Worm (Caenorhabditis elegans) whole organism, young adult: ENCODE measurements around the gene srx-85.

Experiments used
- B0261.1 ChIP-seq: sonication (generic microtip); optimal IDR thresholded peaks from 2 replicates; lab custom pipeline; 2016; ENCODE audit warnings: mild to moderate bottlenecking, missing genetic modification characterization, moderate library complexity, missing compliant biosample characterization
- B0336.3 ChIP-seq: fragments of 200-800 bp; sonication (Bioruptor generic); IDR thresholded peaks from 2 replicates; pipeline ENCODE4 v1.3.6; 2022; ENCODE audit warnings: missing genetic modification characterization, missing compliant biosample characterization
- C06A6.2 ChIP-seq: fragments of 200-800 bp; sonication (Bioruptor generic); conservative IDR thresholded peaks from 2 replicates; pipeline ENCODE4 v1.3.6; 2022; ENCODE audit warnings: missing genetic modification characterization, missing compliant biosample characterization
- D2030.7 ChIP-seq: fragments of 200-800 bp; sonication (Bioruptor generic); IDR thresholded peaks from 2 replicates; pipeline ENCODE4 v1.3.6; 2022; ENCODE audit warnings: missing genetic modification reagents, missing genetic modification characterization, missing compliant biosample characterization
- F22D6.2 ChIP-seq: sonication (generic microtip); optimal IDR thresholded peaks from 2 replicates; lab custom pipeline; 2016; ENCODE audit warnings: mild to moderate bottlenecking, missing genetic modification characterization, missing compliant biosample characterization
- F23B12.7 ChIP-seq: sonication (generic microtip); optimal IDR thresholded peaks from 2 replicates; lab custom pipeline; 2017; ENCODE audit warnings: missing genetic modification characterization, mild to moderate bottlenecking, missing compliant biosample characterization, antibody characterized with exemption, moderate library complexity; ENCODE audit not compliant: insufficient read depth
- F33H1.4 ChIP-seq: fragments of 200-800 bp; sonication (Bioruptor generic); IDR thresholded peaks from 2 replicates; pipeline ENCODE4 v1.3.6; 2022; ENCODE audit warnings: missing genetic modification reagents, missing genetic modification characterization, missing compliant biosample characterization
- F49E8.2 ChIP-seq: sonication (generic microtip); optimal IDR thresholded peaks from 3 replicates; lab custom pipeline; 2017; ENCODE audit warnings: missing genetic modification characterization, mild to moderate bottlenecking, missing compliant biosample characterization, antibody characterized with exemption, moderate library complexity; ENCODE audit not compliant: insufficient read depth
- F55B11.4 ChIP-seq: sonication (generic microtip); optimal IDR thresholded peaks from 2 replicates; lab custom pipeline; 2016; ENCODE audit warnings: missing compliant biosample characterization, missing genetic modification characterization, borderline replicate concordance; ENCODE audit not compliant: insufficient read depth
- F57C9.4 ChIP-seq: sonication (generic microtip); optimal IDR thresholded peaks from 2 replicates; lab custom pipeline; 2017; ENCODE audit warnings: mild to moderate bottlenecking, missing genetic modification characterization, missing compliant biosample characterization
- K11D2.4 ChIP-seq: fragments of 200-800 bp; sonication (Bioruptor generic); IDR thresholded peaks from 2 replicates; pipeline ENCODE4 v1.3.6; 2022; ENCODE audit warnings: missing genetic modification reagents, missing genetic modification characterization, missing compliant biosample characterization
- T07F8.4 ChIP-seq: sonication (generic microtip); optimal IDR thresholded peaks from 2 replicates; lab custom pipeline; 2016; ENCODE audit warnings: mild to moderate bottlenecking, missing genetic modification characterization, moderate library complexity, missing compliant biosample characterization
- T26A5.8 ChIP-seq: sonication (generic microtip); optimal IDR thresholded peaks from 2 replicates; lab custom pipeline; 2016; ENCODE audit warnings: missing genetic modification characterization, missing compliant biosample characterization
- ZK185.1 ChIP-seq: sonication (generic microtip); optimal IDR thresholded peaks from 2 replicates; lab custom pipeline; 2016; ENCODE audit warnings: mild to moderate bottlenecking, missing genetic modification characterization, missing compliant biosample characterization; ENCODE audit not compliant: poor library complexity, severe bottlenecking
- ama-1 ChIP-seq, 3 experiments: fragments of 150-350 bp in 1 of 3; sonication (generic microtip) in 2 of 3; optimal IDR thresholded peaks; 2 replicates each; lab custom pipeline; 2014 to 2018; ENCODE audit warnings: missing biosample characterization in 2 of 3, missing genetic modification characterization in 2 of 3, missing genetic modification reagents in 2 of 3
- attf-3 ChIP-seq: fragments of 200-800 bp; sonication (Bioruptor generic); conservative IDR thresholded peaks from 2 replicates; pipeline ENCODE4 v1.3.6; 2022; ENCODE audit warnings: missing genetic modification reagents, missing genetic modification characterization, missing compliant biosample characterization
- attf-6 ChIP-seq: fragments of 200-800 bp; sonication (Bioruptor generic); IDR thresholded peaks from 2 replicates; pipeline ENCODE4 v1.3.6; 2022; ENCODE audit warnings: missing genetic modification reagents, missing genetic modification characterization, missing compliant biosample characterization
- cebp-1 ChIP-seq, 2 experiments: fragments of 200-800 bp in 1 of 2; sonication (Bioruptor generic) in 1 of 2; sonication (generic microtip) in 1 of 2; IDR thresholded peaks in 1 of 2; optimal IDR thresholded peaks in 1 of 2; 2 replicates each; pipeline versions ENCODE4 v1.3.6 to Lab custom; 2017 to 2022; ENCODE audit warnings: missing compliant biosample characterization in 2 of 2, missing genetic modification characterization in 2 of 2, mild to moderate bottlenecking in 1 of 2, missing genetic modification reagents in 1 of 2, moderate library complexity in 1 of 2
- ceh-27 ChIP-seq: fragments of 200-800 bp; sonication (Bioruptor generic); optimal IDR thresholded peaks from 2 replicates; lab custom pipeline; 2018; ENCODE audit warnings: mild to moderate bottlenecking, missing genetic modification characterization, moderate library complexity, missing compliant biosample characterization
- ceh-40 ChIP-seq: fragments of 200-800 bp; sonication (Bioruptor generic); IDR thresholded peaks from 2 replicates; pipeline ENCODE4 v1.3.6; 2022; ENCODE audit warnings: missing genetic modification characterization, missing compliant biosample characterization
- ceh-79 ChIP-seq: sonication (generic microtip); optimal IDR thresholded peaks from 2 replicates; lab custom pipeline; 2017; ENCODE audit warnings: mild to moderate bottlenecking, missing genetic modification characterization, missing compliant biosample characterization
- ets-4 ChIP-seq: fragments of 200-800 bp; sonication (Bioruptor generic); optimal IDR thresholded peaks from 2 replicates; lab custom pipeline; 2018; ENCODE audit warnings: mild to moderate bottlenecking, missing genetic modification characterization, missing compliant biosample characterization
- lin-35 ChIP-seq, 3 experiments: fragments of 150-350 bp in 2 of 3; sonication (generic microtip) in 1 of 3; optimal IDR thresholded peaks; 2 replicates each; lab custom pipeline; 2014 to 2018; ENCODE audit warnings: missing biosample characterization in 3 of 3, missing genetic modification characterization in 3 of 3, missing genetic modification reagents in 3 of 3
- lin-54 ChIP-seq: fragments of 200-800 bp; sonication (Bioruptor generic); optimal IDR thresholded peaks from 2 replicates; lab custom pipeline; 2018; ENCODE audit warnings: mild to moderate bottlenecking, missing genetic modification characterization, missing compliant biosample characterization
- lsl-1 ChIP-seq: fragments of 200-800 bp; sonication (Bioruptor generic); optimal IDR thresholded peaks from 2 replicates; lab custom pipeline; 2018; ENCODE audit warnings: mild to moderate bottlenecking, missing genetic modification characterization, moderate library complexity, missing compliant biosample characterization
- madf-6 ChIP-seq: fragments of 200-800 bp; sonication (Bioruptor generic); IDR thresholded peaks from 2 replicates; pipeline ENCODE4 v1.3.6; 2022; ENCODE audit warnings: missing genetic modification reagents, missing genetic modification characterization, missing compliant biosample characterization
- madf-8 ChIP-seq: fragments of 200-800 bp; sonication (Bioruptor generic); conservative IDR thresholded peaks from 2 replicates; pipeline ENCODE4 v1.3.6; 2022; ENCODE audit warnings: missing genetic modification reagents, missing genetic modification characterization, missing compliant biosample characterization
- mcd-1 ChIP-seq: fragments of 200-800 bp; sonication (Bioruptor generic); IDR thresholded peaks from 2 replicates; pipeline ENCODE4 v1.3.6; 2022; ENCODE audit warnings: missing genetic modification reagents, missing genetic modification characterization, missing compliant biosample characterization
- mel-28 ChIP-seq: sonication (generic microtip); optimal IDR thresholded peaks from 2 replicates; lab custom pipeline; 2016; ENCODE audit warnings: borderline replicate concordance, mild to moderate bottlenecking, missing genetic modification characterization, missing compliant biosample characterization
- nfya-1 ChIP-seq: sonication (generic microtip); optimal IDR thresholded peaks from 2 replicates; lab custom pipeline; 2017; ENCODE audit warnings: antibody characterized with exemption, missing compliant biosample characterization, missing genetic modification characterization, borderline replicate concordance; ENCODE audit not compliant: insufficient read depth
- nfyb-1 ChIP-seq: fragments of 200-800 bp; sonication (Bioruptor generic); IDR thresholded peaks from 2 replicates; pipeline ENCODE4 v1.3.6; 2022; ENCODE audit warnings: missing genetic modification reagents, missing genetic modification characterization, missing compliant biosample characterization
- nhr-120 ChIP-seq: fragments of 200-800 bp; sonication (Bioruptor generic); IDR thresholded peaks from 2 replicates; pipeline ENCODE4 v1.3.6; 2022; ENCODE audit warnings: missing genetic modification characterization, missing compliant biosample characterization
- nhr-80 ChIP-seq: sonication (generic microtip); optimal IDR thresholded peaks from 2 replicates; lab custom pipeline; 2016; ENCODE audit warnings: missing genetic modification characterization, missing compliant biosample characterization
- nhr-90 ChIP-seq: sonication (generic microtip); optimal IDR thresholded peaks from 2 replicates; lab custom pipeline; 2016; ENCODE audit warnings: missing genotype, mild to moderate bottlenecking, missing genetic modification characterization, missing compliant biosample characterization
- rcor-1 ChIP-seq: fragments of 200-800 bp; sonication (Bioruptor generic); IDR thresholded peaks from 2 replicates; pipeline ENCODE4 v1.3.6; 2022; ENCODE audit warnings: missing genetic modification reagents, missing genetic modification characterization, missing compliant biosample characterization
- sdz-38 ChIP-seq: sonication (generic microtip); optimal IDR thresholded peaks from 2 replicates; lab custom pipeline; 2016; ENCODE audit warnings: missing genotype, missing genetic modification characterization, missing compliant biosample characterization
- sea-2 ChIP-seq: fragments of 200-800 bp; sonication (Bioruptor generic); IDR thresholded peaks from 2 replicates; pipeline ENCODE4 v1.3.6; 2022; ENCODE audit warnings: missing genetic modification characterization, missing compliant biosample characterization
- snpc-1.1 ChIP-seq: sonication (generic microtip); optimal IDR thresholded peaks from 2 replicates; lab custom pipeline; 2017; ENCODE audit warnings: missing genetic modification characterization, mild to moderate bottlenecking, missing compliant biosample characterization, antibody characterized with exemption, moderate library complexity, missing genotype, missing genetic modification reagents; ENCODE audit not compliant: insufficient read depth
- snpc-1.3 ChIP-seq: sonication (generic microtip); optimal IDR thresholded peaks from 2 replicates; lab custom pipeline; 2017; ENCODE audit warnings: missing genetic modification characterization, mild to moderate bottlenecking, missing compliant biosample characterization, antibody characterized with exemption, moderate library complexity, missing genotype, missing genetic modification reagents; ENCODE audit not compliant: insufficient read depth
- sptf-2 ChIP-seq: fragments of 200-800 bp; sonication (Bioruptor generic); optimal IDR thresholded peaks from 2 replicates; lab custom pipeline; 2018; ENCODE audit warnings: mild to moderate bottlenecking, missing genetic modification characterization, missing compliant biosample characterization
- unc-130 ChIP-seq: sonication (generic microtip); optimal IDR thresholded peaks from 2 replicates; lab custom pipeline; 2016; ENCODE audit warnings: missing genetic modification reagents, missing genetic modification characterization, missing compliant biosample characterization
- xnd-1 ChIP-seq: sonication (generic microtip); optimal IDR thresholded peaks from 2 replicates; lab custom pipeline; 2016; ENCODE audit warnings: missing genotype, missing genetic modification reagents, missing genetic modification characterization, missing compliant biosample characterization
- ztf-22 ChIP-seq: fragments of 200-800 bp; sonication (Bioruptor generic); optimal IDR thresholded peaks from 2 replicates; lab custom pipeline; 2018; ENCODE audit warnings: mild to moderate bottlenecking, missing genetic modification characterization, moderate library complexity, missing compliant biosample characterization
- ztf-28 ChIP-seq: fragments of 200-800 bp; sonication (Bioruptor generic); IDR thresholded peaks from 2 replicates; pipeline ENCODE4 v1.3.6; 2022; ENCODE audit warnings: missing genetic modification reagents, missing genetic modification characterization, missing compliant biosample characterization

The srx-85 gene

DNA sequence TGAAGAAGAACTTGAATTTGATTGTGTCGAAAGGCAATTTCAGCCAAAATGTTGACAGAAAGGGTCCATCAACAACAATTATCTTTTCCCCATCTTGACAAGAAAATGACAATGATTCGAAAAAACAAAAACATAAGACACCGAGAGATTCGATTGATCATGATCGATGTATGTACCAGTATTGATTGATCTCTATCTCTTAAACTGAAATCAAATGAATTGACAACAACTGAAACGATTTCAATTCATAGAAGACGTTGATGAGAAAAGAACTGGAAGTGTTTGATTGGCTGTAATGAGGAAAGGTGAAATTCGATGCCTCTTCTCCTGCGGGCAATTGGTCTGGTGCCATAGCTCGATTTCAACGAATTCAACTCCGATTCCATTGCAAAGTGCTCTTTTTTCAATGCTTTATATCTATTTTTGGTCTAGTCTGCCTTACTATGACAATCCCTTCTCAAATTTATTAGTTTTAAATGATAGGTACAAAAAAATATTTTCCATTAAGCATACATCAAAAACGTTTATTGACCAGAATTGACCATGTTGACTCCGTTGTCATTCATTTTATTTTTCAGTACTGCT is 19.0 kb upstream of the srx-85 start (continued):
- TF ChIP-seq C06A6.2 (GFP tag; lab: Robert Waterston, UW) (no peak), ceh-40 (GFP tag; lab: Robert Waterston, UW) (no peak), F33H1.4 (GFP tag; lab: Robert Waterston, UW) (no peak), madf-8 (GFP tag; lab: Robert Waterston, UW) (no peak), mel-28 (tag; lab: Kevin White, UChicago) (no peak), K11D2.4 (0 out of 2 replicates have a peak, but pooled peaks have one; percentile 49), lsl-1 (GFP tag; lab: Kevin White, UChicago) (no peak), B0336.3 (GFP tag; lab: Robert Waterston, UW) (no peak), F49E8.2 (tag; lab: Kevin White, UChicago) (no peak), ceh-79 (no peak), F22D6.2 (tag; lab: Kevin White, UChicago) (no peak), F23B12.7 (tag; lab: Kevin White, UChicago) (no peak), ztf-22 (no peak), attf-6 (no peak), sdz-38 (no peak), sptf-2 (GFP tag; lab: Kevin White, UChicago) (no peak), nhr-90 (tag; lab: Kevin White, UChicago) (no peak), D2030.7 (GFP tag; lab: Robert Waterston, UW) (no peak), F55B11.4 (tag; lab: Kevin White, UChicago) (no peak)

DNA sequence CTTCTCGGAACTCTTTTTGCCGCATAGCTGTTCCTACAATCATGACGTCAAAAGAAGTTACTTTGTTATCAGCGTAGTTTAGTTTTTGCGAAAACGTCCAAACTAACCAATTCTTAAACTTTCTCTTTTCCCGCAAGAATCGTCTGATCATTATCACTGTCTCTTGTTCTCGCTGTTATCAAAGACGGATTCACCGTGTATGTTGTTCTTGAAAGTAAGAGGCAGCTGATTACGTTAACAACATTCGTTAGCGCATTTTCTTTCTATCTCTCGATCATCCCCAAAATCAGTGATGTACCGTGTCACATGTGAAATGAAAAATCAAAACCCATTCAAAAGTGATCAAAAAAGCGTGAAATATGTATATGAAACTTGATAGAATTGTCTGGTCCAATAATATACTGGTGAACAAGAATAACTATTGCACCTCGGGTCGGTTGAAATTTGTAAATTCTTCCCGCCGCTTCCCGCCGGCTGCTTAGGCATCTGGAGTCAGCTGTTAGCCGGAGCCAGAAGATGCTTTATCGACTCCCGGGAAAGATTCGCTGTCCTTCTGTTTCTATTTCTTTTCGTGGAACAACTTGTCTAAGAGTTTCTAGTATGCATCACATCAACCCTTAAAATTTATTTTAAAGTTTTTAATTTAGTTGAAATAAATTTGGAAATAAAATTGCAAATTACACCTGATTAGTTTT is 17.8 kb upstream of the srx-85 start:
- TF ChIP-seq lin-35 (GFP tag; optimal IDR thresholded peaks at IDR 0.05; lab: Kevin White, UChicago) (peak in 1 of 3 experiments; percentile 22), lin-54 (no peak), B0336.3 (GFP tag; lab: Robert Waterston, UW) (no peak), attf-3 (GFP tag; lab: Robert Waterston, UW) (no peak), T07F8.4 (tag; lab: Kevin White, UChicago) (no peak), snpc-1.3 (tag; lab: Kevin White, UChicago) (no peak), madf-6 (no peak), rcor-1 (GFP tag; lab: Robert Waterston, UW) (peak; percentile 14; the same call in 1 of the 2 replicates), T26A5.8 (tag; lab: Kevin White, UChicago) (no peak), nfya-1 (no peak), ama-1 (optimal IDR thresholded peaks at IDR 0.05; lab: Kevin White, UChicago) (no peak), ama-1 (GFP tag; optimal IDR thresholded peaks at IDR 0.05; lab: Kevin White, UChicago) (peak in 1 of 2 experiments; percentile 4), snpc-1.1 (no peak), ceh-27 (no peak), B0261.1 (tag; lab: Kevin White, UChicago) (no peak), ztf-28 (GFP tag; lab: Robert Waterston, UW) (no peak), F57C9.4 (tag; lab: Kevin White, UChicago) (no peak), lsl-1 (GFP tag; lab: Kevin White, UChicago) (no peak), unc-130 (GFP tag; lab: Kevin White, UChicago) (no peak), sea-2 (GFP tag; lab: Robert Waterston, UW) (0 out of 2 replicates have a peak, but pooled peaks have one; percentile 7), nhr-120 (GFP tag; lab: Robert Waterston, UW) (no peak), ZK185.1 (tag; lab: Kevin White, UChicago) (no peak), nhr-80 (peak; percentile 85), cebp-1 (GFP tag; IDR thresholded peaks at IDR 0.05; lab: Robert Waterston, UW) (no peak), cebp-1 (tag; optimal IDR thresholded peaks at IDR 0.05; lab: Kevin White, UChicago) (peak; percentile 33), mcd-1 (GFP tag; lab: Robert Waterston, UW) (no peak), ets-4 (GFP tag; lab: Kevin White, UChicago) (peak; percentile 30), nfyb-1 (GFP tag; lab: Robert Waterston, UW) (no peak), xnd-1 (tag; lab: Kevin White, UChicago) (no peak)
